Worm (Caenorhabditis elegans) whole organism, early embryonic: Measurements from ENCODE around the gene hsp-6.

Experiments used
- B0310.2 ChIP-seq: sonication (generic microtip); optimal IDR thresholded peaks from 2 replicates; lab custom pipeline; 2016; ENCODE audit warnings: mild to moderate bottlenecking, missing genetic modification characterization, missing compliant biosample characterization
- F13C5.2 ChIP-seq: sonication (generic microtip); optimal IDR thresholded peaks from 2 replicates; lab custom pipeline; 2017; ENCODE audit warnings: mild to moderate bottlenecking, missing genetic modification characterization, inconsistent platforms, missing compliant biosample characterization
- aly-1 ChIP-seq: sonication (generic microtip); optimal IDR thresholded peaks from 2 replicates; lab custom pipeline; 2016; ENCODE audit warnings: missing genetic modification characterization, missing compliant biosample characterization
- ama-1 ChIP-seq: fragments of 150-350 bp; optimal IDR thresholded peaks from 2 replicates; lab custom pipeline; 2014
- ceh-13 ChIP-seq: fragments of 200-800 bp; sonication (Bioruptor generic); optimal IDR thresholded peaks from 2 replicates; lab custom pipeline; 2018; ENCODE audit warnings: mild to moderate bottlenecking, missing genetic modification characterization, missing compliant biosample characterization
- ceh-36 ChIP-seq: sonication (generic microtip); optimal IDR thresholded peaks from 2 replicates; lab custom pipeline; 2016; ENCODE audit warnings: missing genetic modification characterization, inconsistent platforms, missing compliant biosample characterization
- ets-7 ChIP-seq: sonication (generic microtip); optimal IDR thresholded peaks from 2 replicates; lab custom pipeline; 2016; ENCODE audit warnings: missing genotype, missing genetic modification characterization, missing compliant biosample characterization
- flt-1 ChIP-seq: fragments of 200-800 bp; sonication (Bioruptor generic); IDR thresholded peaks from 2 replicates; pipeline ENCODE4 v1.3.6; 2022; ENCODE audit warnings: missing genetic modification characterization, missing compliant biosample characterization
- hmbx-1 ChIP-seq: sonication (generic microtip); optimal IDR thresholded peaks from 2 replicates; lab custom pipeline; 2016; ENCODE audit warnings: mild to moderate bottlenecking, missing genetic modification characterization, missing compliant biosample characterization
- hmg-4 ChIP-seq: fragments of 200-800 bp; sonication (Bioruptor generic); optimal IDR thresholded peaks from 2 replicates; lab custom pipeline; 2018; ENCODE audit warnings: mild to moderate bottlenecking, missing genetic modification characterization, missing compliant biosample characterization
- hnd-1 ChIP-seq: sonication (generic microtip); optimal IDR thresholded peaks from 2 replicates; lab custom pipeline; 2016; ENCODE audit warnings: missing genetic modification characterization, missing compliant biosample characterization
- pes-1 ChIP-seq: fragments of 200-800 bp; sonication (Bioruptor generic); IDR thresholded peaks from 2 replicates; pipeline ENCODE4 v1.3.6; 2022; ENCODE audit warnings: missing genetic modification reagents, missing genetic modification characterization, missing compliant biosample characterization
- scrt-1 ChIP-seq: fragments of 200-800 bp; sonication (Bioruptor generic); IDR thresholded peaks from 2 replicates; pipeline ENCODE4 v1.3.6; 2022; ENCODE audit warnings: missing genetic modification characterization, missing compliant biosample characterization
- sea-1 ChIP-seq: fragments of 200-800 bp; sonication (Bioruptor generic); conservative IDR thresholded peaks from 2 replicates; pipeline ENCODE4 v1.3.6; 2022; ENCODE audit warnings: missing genetic modification characterization, missing compliant biosample characterization
- tbx-11 ChIP-seq: fragments of 200-800 bp; sonication (Bioruptor generic); IDR thresholded peaks from 2 replicates; pipeline ENCODE4 v1.3.6; 2022; ENCODE audit warnings: missing genetic modification characterization, missing compliant biosample characterization
- tbx-37 ChIP-seq: fragments of 200-800 bp; sonication (Bioruptor generic); conservative IDR thresholded peaks from 2 replicates; pipeline ENCODE4 v1.3.6; 2022; ENCODE audit warnings: missing genetic modification reagents, missing genetic modification characterization, missing compliant biosample characterization
- tra-4 ChIP-seq: sonication (generic microtip); optimal IDR thresholded peaks from 2 replicates; lab custom pipeline; 2017; ENCODE audit warnings: missing genetic modification characterization, missing compliant biosample characterization

hsp-6 gene

DNA sequence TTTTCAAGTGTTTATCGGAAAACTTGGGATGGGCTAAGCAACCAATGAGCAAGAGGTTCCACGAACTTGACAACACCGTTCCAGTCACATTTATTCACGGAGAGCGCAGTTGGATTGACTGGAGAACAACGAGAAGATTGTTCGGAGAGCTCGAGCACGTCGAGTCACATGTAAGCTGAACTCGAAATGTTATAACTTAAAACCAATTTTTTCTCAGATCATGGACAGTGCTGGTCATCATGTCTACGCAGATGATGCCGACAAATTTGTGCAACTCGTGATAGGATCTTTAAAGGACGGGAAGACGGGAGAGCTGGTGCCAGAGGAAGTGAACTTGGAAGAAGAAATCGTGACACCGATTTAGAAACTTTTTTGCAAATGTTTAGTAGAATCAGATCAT, 19.9 kb upstream of the hsp-6 start:
- TF ChIP-seq hmbx-1 (no peak), pes-1 (GFP tag; lab: Robert Waterston, UW) (no peak), tra-4 (tag; lab: Kevin White, UChicago) (no peak), ceh-36 (tag; lab: Kevin White, UChicago) (no peak), hnd-1 (tag; lab: Kevin White, UChicago) (no peak), ceh-13 (GFP tag; lab: Kevin White, UChicago) (no peak), tbx-11 (GFP tag; lab: Robert Waterston, UW) (no peak), sea-1 (GFP tag; lab: Robert Waterston, UW) (no peak), ama-1 (lab: Kevin White, UChicago) (no peak), tbx-37 (GFP tag; lab: Robert Waterston, UW) (no peak)

DNA sequence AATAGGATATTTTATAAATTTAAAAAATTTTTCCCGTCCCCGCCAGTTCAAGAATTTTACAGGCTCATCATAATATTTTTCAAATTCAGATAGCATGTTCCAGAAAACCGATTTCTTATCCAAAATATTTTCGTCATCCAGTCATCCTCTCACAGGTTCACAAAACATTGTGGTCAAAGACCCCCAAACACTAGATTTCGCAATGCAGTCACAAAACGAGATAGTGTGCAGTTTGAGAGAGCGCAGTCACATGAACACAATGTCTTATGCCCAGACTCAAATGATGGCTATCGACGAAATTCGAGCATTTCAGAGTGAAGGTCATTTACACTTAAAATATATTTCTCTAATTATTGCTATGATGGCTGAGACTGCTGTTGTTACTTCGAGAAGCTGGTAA, 18.0 kb upstream of the hsp-6 start, which contains the start of gene abhd-5.2:
TSS of gene abhd-5.2 (plus strand) at position 95 of the 400 bp plus-strand sequence.
- TF ChIP-seq hmg-4 (no peak), ets-7 (tag; lab: Kevin White, UChicago) (no peak), hmbx-1 (no peak), ceh-36 (tag; lab: Kevin White, UChicago) (no peak), ceh-13 (GFP tag; lab: Kevin White, UChicago) (no peak), F13C5.2 (no peak), B0310.2 (tag; lab: Kevin White, UChicago) (no peak), ama-1 (lab: Kevin White, UChicago) (no peak), aly-1 (tag; lab: Kevin White, UChicago) (no peak), flt-1 (GFP tag; lab: Robert Waterston, UW) (no peak), pes-1 (GFP tag; lab: Robert Waterston, UW) (no peak), tbx-11 (GFP tag; lab: Robert Waterston, UW) (no peak), tra-4 (tag; lab: Kevin White, UChicago) (no peak), sea-1 (GFP tag; lab: Robert Waterston, UW) (no peak), tbx-37 (GFP tag; lab: Robert Waterston, UW) (no peak), scrt-1 (GFP tag; lab: Robert Waterston, UW) (no peak)

DNA sequence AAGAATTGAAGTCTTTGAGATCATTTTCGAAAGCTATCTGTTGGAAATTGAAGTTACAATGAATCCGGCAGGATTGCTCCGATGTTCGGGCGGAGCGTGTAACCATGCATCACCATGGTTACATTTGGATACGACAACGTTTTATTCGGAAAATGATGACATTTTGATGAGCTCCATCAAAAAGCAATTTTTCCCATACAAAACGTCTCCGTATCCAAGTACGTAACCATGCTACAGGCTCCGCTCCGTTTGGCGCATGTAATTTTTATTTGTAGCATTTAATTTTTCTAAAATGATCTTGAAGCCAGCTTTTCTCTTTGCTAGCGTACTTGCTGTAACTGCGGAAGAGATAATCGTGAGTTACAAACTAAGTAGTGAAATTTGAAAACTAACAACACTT, 16.0 kb upstream of the hsp-6 start, which contains the start of the genes cwp-2 and cwp-3:
TSS of gene cwp-2 (minus strand) at position 101 of the 400 bp plus-strand sequence.
TSS of gene cwp-3 (plus strand) at position 293 of the 400 bp plus-strand sequence.
- TF ChIP-seq scrt-1 (GFP tag; lab: Robert Waterston, UW) (no peak), ets-7 (tag; lab: Kevin White, UChicago) (no peak), flt-1 (GFP tag; lab: Robert Waterston, UW) (no peak), tra-4 (tag; lab: Kevin White, UChicago) (no peak), ceh-13 (GFP tag; lab: Kevin White, UChicago) (no peak), tbx-37 (GFP tag; lab: Robert Waterston, UW) (no peak), hmbx-1 (no peak), ceh-36 (tag; lab: Kevin White, UChicago) (no peak), sea-1 (GFP tag; lab: Robert Waterston, UW) (no peak), aly-1 (tag; lab: Kevin White, UChicago) (no peak), ama-1 (lab: Kevin White, UChicago) (no peak), hnd-1 (tag; lab: Kevin White, UChicago) (no peak), F13C5.2 (no peak), pes-1 (GFP tag; lab: Robert Waterston, UW) (no peak)

DNA sequence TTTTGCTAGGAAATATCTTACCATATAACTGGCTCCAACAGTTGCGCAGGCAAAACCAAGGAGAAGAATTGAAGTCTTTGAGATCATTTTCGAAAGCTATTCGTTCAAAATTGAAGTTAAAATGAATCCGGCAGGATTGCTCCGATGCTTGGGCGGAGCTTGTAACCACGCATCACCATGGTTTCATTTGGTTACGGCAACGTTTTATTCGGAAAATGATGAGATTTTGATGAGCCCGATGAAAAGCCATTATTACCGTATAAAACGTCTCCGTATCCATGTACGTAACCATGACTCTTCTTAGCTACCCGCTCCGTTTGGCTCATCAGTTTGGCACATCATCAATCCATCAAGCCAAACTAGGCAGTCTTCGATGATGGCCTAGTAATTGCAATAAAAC, 14.6 kb upstream of the hsp-6 start, which contains the start of gene cwp-1:
TSS of gene cwp-1 (minus strand) at position 101 of the 400 bp plus-strand sequence.
- TF ChIP-seq tbx-11 (GFP tag; lab: Robert Waterston, UW) (no peak), hnd-1 (tag; lab: Kevin White, UChicago) (no peak), pes-1 (GFP tag; lab: Robert Waterston, UW) (no peak), hmg-4 (no peak), sea-1 (GFP tag; lab: Robert Waterston, UW) (no peak), ets-7 (tag; lab: Kevin White, UChicago) (no peak), ama-1 (lab: Kevin White, UChicago) (no peak), aly-1 (tag; lab: Kevin White, UChicago) (no peak), flt-1 (GFP tag; lab: Robert Waterston, UW) (no peak), ceh-13 (GFP tag; lab: Kevin White, UChicago) (no peak), scrt-1 (GFP tag; lab: Robert Waterston, UW) (no peak), hmbx-1 (no peak), B0310.2 (tag; lab: Kevin White, UChicago) (no peak)

DNA sequence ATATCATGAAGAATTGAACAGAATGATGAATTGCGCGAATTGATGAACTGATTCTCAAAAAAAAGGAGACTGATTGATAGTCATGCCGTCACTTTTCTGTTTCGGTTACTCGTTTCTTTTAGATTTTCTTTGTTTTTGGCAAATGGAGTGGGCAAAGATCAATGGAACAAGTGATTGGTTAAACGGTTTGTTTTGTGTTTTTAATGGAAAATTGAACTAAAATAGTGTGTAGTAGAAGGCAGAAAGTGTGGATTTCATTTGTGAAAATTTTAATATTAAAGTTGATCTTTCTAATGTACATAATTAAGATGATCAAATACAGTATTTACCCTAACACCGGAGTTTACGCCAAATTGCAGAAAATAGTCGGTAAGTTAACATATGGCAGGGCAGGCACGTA, 13.4 kb upstream of the hsp-6 start, which contains the start of gene nas-9:
TSS of gene nas-9 (minus strand) at position 101 of the 400 bp plus-strand sequence.
- TF ChIP-seq F13C5.2, result no peak
- TF ChIP-seq flt-1 (GFP tag; lab: Robert Waterston, UW), result no peak

DNA sequence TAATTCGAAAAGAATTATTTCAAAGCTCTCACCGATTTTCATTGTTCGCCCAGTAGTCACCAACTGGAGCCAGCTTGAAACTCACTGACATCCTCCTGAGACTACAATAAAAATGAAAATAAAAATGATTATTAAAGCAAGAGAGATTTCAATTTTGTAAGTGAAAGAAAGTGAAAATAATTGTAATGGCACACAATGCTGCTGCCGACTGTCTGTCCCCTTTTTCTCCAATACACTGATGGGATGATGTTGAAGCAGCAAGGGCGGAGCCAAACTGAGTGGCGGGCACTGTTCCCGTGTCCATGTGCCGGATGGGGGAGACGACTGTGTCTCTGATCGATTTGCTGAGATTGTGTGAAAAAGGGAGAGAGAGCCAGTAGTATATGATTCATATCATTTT, 7.7 kb upstream of the hsp-6 start, which contains the start of gene C37H5.14:
TSS of gene C37H5.14 (minus strand) at position 101 of the 400 bp plus-strand sequence.
- no peak for TF ChIP-seq hmg-4

DNA sequence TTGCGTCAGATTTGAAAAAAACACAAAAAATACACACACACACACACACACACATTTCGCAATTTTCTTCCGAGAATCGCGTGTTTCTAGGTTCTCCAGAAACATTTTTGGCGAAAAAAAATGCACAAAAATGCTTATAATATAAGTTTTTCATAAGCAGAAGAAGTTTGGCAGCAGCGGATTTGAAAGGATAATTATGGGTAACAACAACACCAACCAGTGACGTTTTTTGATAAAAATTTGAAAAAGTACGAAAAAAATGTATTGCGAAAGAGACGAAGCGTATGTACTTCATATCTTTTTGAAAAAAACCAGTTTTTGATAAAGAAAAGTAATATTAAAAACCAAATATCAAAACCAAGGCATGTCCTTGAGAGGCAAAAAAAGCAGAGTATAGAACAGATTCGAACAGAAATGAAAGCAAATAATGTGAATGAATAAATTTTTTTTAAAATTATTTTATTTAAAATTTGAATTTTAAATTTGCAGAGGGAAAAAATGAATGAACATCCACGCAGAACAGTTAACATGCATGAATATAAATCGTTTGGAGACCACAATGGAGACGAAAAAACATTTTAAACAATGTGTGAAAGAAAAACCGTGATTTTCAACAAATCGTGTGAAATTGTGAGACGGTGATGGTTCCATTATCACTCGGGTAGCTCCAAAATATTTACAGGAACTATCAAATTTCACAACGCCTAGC, 2.7 kb downstream of the hsp-6 start:
- TF ChIP-seq hnd-1 (tag; lab: Kevin White, UChicago) (no peak), ama-1 (lab: Kevin White, UChicago) (peak; percentile 27)

DNA sequence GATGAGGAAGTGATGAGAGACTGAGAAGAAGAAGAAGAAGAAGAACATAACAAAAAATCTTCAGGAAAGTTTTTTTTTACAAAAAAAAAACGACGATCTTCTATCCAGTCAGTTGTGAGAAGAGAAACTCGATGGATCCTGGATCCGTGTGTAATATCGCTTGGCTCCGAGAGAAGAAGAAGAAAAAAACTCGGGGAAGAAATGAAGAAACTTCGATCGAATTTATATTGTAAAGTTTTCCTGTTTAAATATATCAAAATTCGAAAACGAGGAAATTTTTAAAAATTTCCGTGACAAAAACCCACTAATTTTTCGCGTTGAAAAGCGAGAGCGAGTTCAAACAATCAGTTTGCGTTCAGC, 3.3 kb downstream of the hsp-6 start, which contains the start of gene adss-1:
TSS of gene adss-1 (minus strand) at position 101 of the 360 bp plus-strand sequence.
- TF ChIP-seq F13C5.2, result no peak
- no peak for TF ChIP-seq tbx-11 (GFP tag; lab: Robert Waterston, UW)
- no peak for TF ChIP-seq scrt-1 (GFP tag; lab: Robert Waterston, UW)
- TF ChIP-seq ama-1 (lab: Kevin White, UChicago), result no peak
- TF ChIP-seq ceh-13 (GFP tag; lab: Kevin White, UChicago), result no peak
- TF ChIP-seq aly-1 (tag; lab: Kevin White, UChicago), result no peak
- TF ChIP-seq ceh-36 (tag; lab: Kevin White, UChicago), result no peak
- no peak for TF ChIP-seq pes-1 (GFP tag; lab: Robert Waterston, UW)
- no peak for TF ChIP-seq flt-1 (GFP tag; lab: Robert Waterston, UW)
- no peak for TF ChIP-seq tra-4 (tag; lab: Kevin White, UChicago)
- TF ChIP-seq ets-7 (tag; lab: Kevin White, UChicago), result no peak
- TF ChIP-seq hmbx-1, result no peak
